Worm (Caenorhabditis elegans): ENCODE results near the gene vps-45.

DNA sequence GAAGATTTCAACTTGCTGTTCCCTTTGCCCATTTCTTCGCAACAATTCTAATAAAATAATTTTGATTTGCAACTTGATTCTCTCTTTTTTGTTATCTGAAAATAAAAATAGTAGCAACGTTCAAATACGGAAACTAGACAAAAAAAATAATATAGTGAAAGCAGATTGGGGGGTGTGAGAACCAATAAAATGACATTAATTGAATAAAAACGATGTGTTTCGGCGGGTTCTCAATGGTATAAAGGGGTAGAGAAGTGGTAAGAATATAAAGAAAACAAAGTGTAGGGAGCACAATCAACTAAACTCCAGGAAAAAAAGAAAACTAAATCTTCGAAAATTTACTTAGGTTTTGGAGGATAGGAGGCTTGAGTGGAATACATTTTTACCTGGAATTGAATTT, 11.5 kb downstream of the vps-45 start, which contains the start of gene ncs-1:
- no peak for TF ChIP-seq lin-15B (tag; optimal IDR thresholded peaks at IDR 0.05)
- no peak for TF ChIP-seq unc-62 (GFP tag; optimal IDR thresholded peaks at IDR 0.05)
- no peak for TF ChIP-seq ZK546.5 (tag; optimal IDR thresholded peaks at IDR 0.05)
- no peak for TF ChIP-seq egl-27 (tag; optimal IDR thresholded peaks at IDR 0.05)
- no peak for TF ChIP-seq skn-1 (tag; optimal IDR thresholded peaks at IDR 0.05)
- no peak for TF ChIP-seq mdl-1 (tag; optimal IDR thresholded peaks at IDR 0.05)
- no peak for TF ChIP-seq ceh-16 (tag; optimal IDR thresholded peaks at IDR 0.05)
- TF ChIP-seq tbx-2 (tag; optimal IDR thresholded peaks at IDR 0.05), result no peak
- TF ChIP-seq ztf-11 (tag; optimal IDR thresholded peaks at IDR 0.05), result no peak
- TF ChIP-seq ceh-9 (tag; optimal IDR thresholded peaks at IDR 0.05), result no peak
- no peak for TF ChIP-seq jun-1 (tag; optimal IDR thresholded peaks at IDR 0.05)

Data from whole organism, L3 larva.